Worm (Caenorhabditis elegans) whole organism, young adult: ENCODE data around the gene cogc-4.

ENCODE experiments used
- F37B4.10 ChIP-seq: fragments of 200-800 bp; sonication (Bioruptor generic); IDR thresholded peaks from 2 replicates; pipeline ENCODE4 v1.3.6; 2022; ENCODE audit warnings: missing genetic modification characterization, missing compliant biosample characterization
- F49E8.2 ChIP-seq: sonication (generic microtip); optimal IDR thresholded peaks from 3 replicates; lab custom pipeline; 2017; ENCODE audit warnings: missing genetic modification characterization, mild to moderate bottlenecking, missing compliant biosample characterization, antibody characterized with exemption, moderate library complexity; ENCODE audit not compliant: insufficient read depth
- F52B5.7 ChIP-seq: sonication (generic microtip); optimal IDR thresholded peaks from 2 replicates; lab custom pipeline; 2016; ENCODE audit warnings: mild to moderate bottlenecking, missing genetic modification characterization, missing compliant biosample characterization
- K11D2.4 ChIP-seq: fragments of 200-800 bp; sonication (Bioruptor generic); IDR thresholded peaks from 2 replicates; pipeline ENCODE4 v1.3.6; 2022; ENCODE audit warnings: missing genetic modification reagents, missing genetic modification characterization, missing compliant biosample characterization
- ceh-27 ChIP-seq: fragments of 200-800 bp; sonication (Bioruptor generic); optimal IDR thresholded peaks from 2 replicates; lab custom pipeline; 2018; ENCODE audit warnings: mild to moderate bottlenecking, missing genetic modification characterization, moderate library complexity, missing compliant biosample characterization
- chd-7 ChIP-seq: sonication (generic microtip); optimal IDR thresholded peaks from 2 replicates; lab custom pipeline; 2016; ENCODE audit warnings: mild to moderate bottlenecking, missing genetic modification characterization, moderate library complexity, missing compliant biosample characterization
- snpc-4 ChIP-seq, 5 experiments: fragments of 150-350 bp in 1 of 5; sonication (generic microtip) in 4 of 5; optimal IDR thresholded peaks; 2 replicates each; lab custom pipeline; 2014 to 2018; ENCODE audit warnings: missing genetic modification characterization in 5 of 5, missing biosample characterization in 3 of 5, antibody characterized with exemption in 2 of 5, mild to moderate bottlenecking in 2 of 5, missing compliant biosample characterization in 2 of 5, missing genotype in 2 of 5, moderate library complexity in 2 of 5, missing genetic modification reagents in 1 of 5

DNA sequence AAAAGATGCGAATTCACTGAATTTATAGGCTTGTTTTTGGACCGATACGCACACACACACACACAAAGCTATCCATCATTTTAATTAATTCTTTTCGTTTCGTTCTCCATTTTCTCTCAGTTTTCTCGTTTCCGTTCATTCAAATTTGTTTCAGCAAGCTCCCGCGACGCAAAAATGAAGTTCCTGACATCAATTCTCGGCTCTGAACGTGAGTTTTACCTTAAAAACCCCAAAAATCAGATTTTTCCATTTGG is 35.0 kb downstream of the cogc-4 start, which contains the start of gene Y51H7C.3:
- no peak for TF ChIP-seq snpc-4 (GFP tag; optimal IDR thresholded peaks at IDR 0.05; lab: Kevin White, UChicago)
- no peak for TF ChIP-seq snpc-4 (tag; optimal IDR thresholded peaks at IDR 0.05; lab: Kevin White, UChicago)
- no peak for TF ChIP-seq K11D2.4 (GFP tag; lab: Robert Waterston, UW)
- TF ChIP-seq F52B5.7, result no peak
- TF ChIP-seq chd-7 (tag; lab: Kevin White, UChicago), result no peak
- no peak for TF ChIP-seq F37B4.10
- no peak for TF ChIP-seq ceh-27
- no peak for TF ChIP-seq F49E8.2 (tag; lab: Kevin White, UChicago)
